Worm (Caenorhabditis elegans) whole organism, midembryonic: ENCODE data around the gene str-40.

Experiments
- T22C8.4 ChIP-seq: fragments of 200-800 bp; sonication (Bioruptor generic); IDR thresholded peaks from 2 replicates; pipeline ENCODE4 v1.3.6; 2022; ENCODE audit warnings: missing genetic modification characterization, missing compliant biosample characterization
- cog-1 ChIP-seq: sonication (generic microtip); optimal IDR thresholded peaks from 2 replicates; lab custom pipeline; 2016; ENCODE audit warnings: missing genetic modification characterization, missing compliant biosample characterization
- flt-1 ChIP-seq: fragments of 200-800 bp; sonication (Bioruptor generic); IDR thresholded peaks from 2 replicates; pipeline ENCODE4 v1.3.6; 2022; ENCODE audit warnings: missing genetic modification characterization, missing compliant biosample characterization
- klf-2 ChIP-seq: fragments of 200-800 bp; sonication (Bioruptor generic); conservative IDR thresholded peaks from 2 replicates; pipeline ENCODE4 v1.3.6; 2022; ENCODE audit warnings: missing genetic modification reagents, missing genetic modification characterization, missing compliant biosample characterization
- med-1 ChIP-seq: sonication (generic microtip); optimal IDR thresholded peaks from 2 replicates; lab custom pipeline; 2017; ENCODE audit warnings: missing genetic modification characterization, mild to moderate bottlenecking, missing compliant biosample characterization, antibody characterized with exemption, missing genetic modification reagents; ENCODE audit not compliant: insufficient read depth
- ref-1 ChIP-seq: fragments of 200-800 bp; sonication (Bioruptor generic); conservative IDR thresholded peaks from 2 replicates; pipeline ENCODE4 v1.3.6; 2022; ENCODE audit warnings: missing genetic modification reagents, missing genetic modification characterization, missing compliant biosample characterization
- tab-1 ChIP-seq: fragments of 200-800 bp; sonication (Bioruptor generic); IDR thresholded peaks from 2 replicates; pipeline ENCODE4 v1.3.6; 2022; ENCODE audit warnings: missing genetic modification characterization, missing compliant biosample characterization
- ztf-23 ChIP-seq: fragments of 200-800 bp; sonication (Bioruptor generic); IDR thresholded peaks from 2 replicates; pipeline ENCODE4 v1.3.6; 2022; ENCODE audit warnings: missing genetic modification reagents, missing genetic modification characterization, missing compliant biosample characterization

DNA sequence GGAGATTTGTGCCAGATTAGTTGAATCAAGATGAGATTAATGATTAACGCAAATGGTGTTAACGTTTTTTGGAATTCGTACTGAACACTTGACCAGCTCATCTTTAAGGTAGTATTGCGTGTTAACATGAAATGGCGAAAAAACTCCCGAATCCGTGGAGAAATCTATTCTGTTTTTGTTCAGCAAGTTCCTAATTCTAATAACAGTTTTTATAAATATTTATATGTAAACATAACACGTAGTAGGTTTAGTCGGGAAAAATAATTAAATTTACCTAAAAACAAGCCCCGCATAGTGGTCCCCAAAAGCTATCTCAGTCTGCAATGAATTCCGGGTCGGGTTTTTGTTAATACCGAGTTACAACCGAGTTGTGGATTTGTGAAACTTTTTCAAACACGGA is 10.0 kb downstream of the str-40 start, which contains the start of gene str-244:
- TF ChIP-seq flt-1 (GFP tag; lab: Robert Waterston, UW) (no peak), cog-1 (tag; lab: Kevin White, UChicago) (no peak), tab-1 (GFP tag; lab: Robert Waterston, UW) (no peak), klf-2 (GFP tag; lab: Robert Waterston, UW) (no peak), ref-1 (GFP tag; lab: Robert Waterston, UW) (no peak), T22C8.4 (GFP tag; lab: Robert Waterston, UW) (no peak), med-1 (no peak), ztf-23 (GFP tag; lab: Robert Waterston, UW) (no peak)
